Fruit fly (Drosophila melanogaster): ENCODE data around the gene CG32755.
A peak's percentile ranks its signal among the peaks of the same experiment; 100 is the strongest.

The CG32755 gene

dm6 chrX:6000747-6001426 is 50.8 kb downstream of the CG32755 start, which contains the start of gene CG4766 (continued):
- TF ChIP-seq tin (GFP tag; optimal IDR thresholded peaks at IDR 0.05) (peak; percentile 88), eve (GFP tag; optimal IDR thresholded peaks at IDR 0.05) (peak in 1 of 2 experiments; percentile 93), sna (GFP tag; IDR thresholded peaks at IDR 0.05; ENCODE audit: partially characterized antibody) (no peak), CG32767 (GFP tag; IDR thresholded peaks at IDR 0.05) (peak; percentile 87), CG17359 (tag; optimal IDR thresholded peaks at IDR 0.05) (peak; percentile 83), trem (tag; optimal IDR thresholded peaks at IDR 0.05) (peak; percentile 84), CG12236 (GFP tag; optimal IDR thresholded peaks at IDR 0.05) (peak; percentile 76), BtbVII (GFP tag; optimal IDR thresholded peaks at IDR 0.05) (peak; percentile 70), vfl (GFP tag; optimal IDR thresholded peaks at IDR 0.05) (peak; percentile 22), Dll (GFP tag; IDR thresholded peaks at IDR 0.05; ENCODE audit: partially characterized antibody) (no peak), wek (GFP tag; optimal IDR thresholded peaks at IDR 0.05) (peak; percentile 45), dmrt99B (tag; optimal IDR thresholded peaks at IDR 0.05) (peak; percentile 92), CG12104 (GFP tag; optimal IDR thresholded peaks at IDR 0.05) (peak; percentile 68), Hr78 (GFP tag; optimal IDR thresholded peaks at IDR 0.05) (peak in 1 of 2 experiments; percentile 65), B-H1 (GFP tag; IDR thresholded peaks at IDR 0.05) (peak; percentile 32; the same call in 1 of the 3 replicates), CG15514 (GFP tag; optimal IDR thresholded peaks at IDR 0.05) (peak; percentile 29), tap (tag; optimal IDR thresholded peaks at IDR 0.05) (peak; percentile 79), CG31388 (GFP tag; optimal IDR thresholded peaks at IDR 0.05) (no peak), HLH54F (GFP tag; optimal IDR thresholded peaks at IDR 0.05) (peak; percentile 72), CG8765 (GFP tag; IDR thresholded peaks at IDR 0.05) (0 out of 2 replicates have a peak, but pooled peaks have one; percentile 54), eyg (GFP tag; optimal IDR thresholded peaks at IDR 0.05) (peak; percentile 67), Six4 (GFP tag; optimal IDR thresholded peaks at IDR 0.05) (peak; percentile 79), ac (GFP tag; optimal IDR thresholded peaks at IDR 0.05) (peak; percentile 69), sima (GFP tag; optimal IDR thresholded peaks at IDR 0.05) (peak; percentile 17), danr (GFP tag; IDR thresholded peaks at IDR 0.05) (peak; percentile 68), CG14710 (tag; optimal IDR thresholded peaks at IDR 0.05) (peak; percentile 92), sqz (GFP tag; optimal IDR thresholded peaks at IDR 0.05) (peak; percentile 85), pros (GFP tag; optimal IDR thresholded peaks at IDR 0.05) (peak; percentile 30), Awh (GFP tag; IDR thresholded peaks at IDR 0.05) (peak; percentile 62; the same call in 1 of the 2 replicates), gsb-n (tag; optimal IDR thresholded peaks at IDR 0.05) (peak; percentile 87), fd64A (GFP tag; optimal IDR thresholded peaks at IDR 0.05) (peak; percentile 58), CG4707 (GFP tag; optimal IDR thresholded peaks at IDR 0.05) (peak; percentile 75), CG18619 (GFP tag; optimal IDR thresholded peaks at IDR 0.05) (peak; percentile 75), CG31365 (tag; optimal IDR thresholded peaks at IDR 0.05) (peak; percentile 12), CG11696 (GFP tag; IDR thresholded peaks at IDR 0.05) (peak; percentile 34; the same call in 1 of the 2 replicates), CG13624 (GFP tag; optimal IDR thresholded peaks at IDR 0.05) (peak; percentile 79), zfh2 (GFP tag; optimal IDR thresholded peaks at IDR 0.05) (peak; percentile 58), CG8281 (tag; optimal IDR thresholded peaks at IDR 0.05) (peak; percentile 68), br (optimal IDR thresholded peaks at IDR 0.05) (no peak), bcd (GFP tag; optimal IDR thresholded peaks at IDR 0.05) (peak; percentile 86), Lpt (GFP tag; optimal IDR thresholded peaks at IDR 0.05) (no peak), CG4424 (GFP tag; optimal IDR thresholded peaks at IDR 0.05) (peak; percentile 90), ranshi (GFP tag; IDR thresholded peaks at IDR 0.05) (peak; percentile 74), CG9817 (tag; optimal IDR thresholded peaks at IDR 0.05) (peak; percentile 65), vvl (GFP tag; IDR thresholded peaks at IDR 0.05) (peak; percentile 84), fd96Cb (tag; optimal IDR thresholded peaks at IDR 0.05) (peak; percentile 85), inv (GFP tag; IDR thresholded peaks at IDR 0.05; ENCODE audit: partially characterized antibody) (no peak), phol (tag; optimal IDR thresholded peaks at IDR 0.05) (peak; percentile 90), CG9437 (GFP tag; optimal IDR thresholded peaks at IDR 0.05) (peak; percentile 72)

Measured in whole organism, embryonic.